Fruit fly (Drosophila melanogaster) whole organism, embryonic: Measurements from ENCODE around the gene CG17028.
A peak's percentile ranks its signal among the peaks of the same experiment; 100 is the strongest.

Experiments
- Atf3 ChIP-seq: fragments of 200-800 bp; sonication (Bioruptor generic); optimal IDR thresholded peaks from 3 replicates; lab custom pipeline; 2016; ENCODE audit warnings: missing biosample characterization, missing genetic modification characterization
- BEAF-32 ChIP-seq: fragments of 200-800 bp; sonication (Bioruptor generic); optimal IDR thresholded peaks from 3 replicates; lab custom pipeline; 2017; ENCODE audit warnings: missing biosample characterization, missing genetic modification characterization, mild to moderate bottlenecking, moderate library complexity, missing genetic modification reagents
- Bgb ChIP-seq: fragments of 200-800 bp; sonication (Bioruptor generic); IDR thresholded peaks from 2 replicates; pipeline ENCODE4 v1.3.6; 2022; ENCODE audit warnings: missing biosample characterization, missing genetic modification characterization; ENCODE audit not compliant: partially characterized antibody
- CG10274 ChIP-seq: fragments of 200-800 bp; sonication (Bioruptor generic); optimal IDR thresholded peaks from 3 replicates; lab custom pipeline; 2017; ENCODE audit warnings: missing biosample characterization, mild to moderate bottlenecking, missing genetic modification characterization
- CG11695 ChIP-seq: fragments of 200-800 bp; sonication (Bioruptor generic); IDR thresholded peaks from 3 replicates; pipeline ENCODE4 v1.3.6; 2022; ENCODE audit warnings: missing biosample characterization, missing genetic modification characterization
- CG11696 ChIP-seq: fragments of 200-800 bp; sonication (Bioruptor generic); IDR thresholded peaks from 2 replicates; pipeline ENCODE4 v1.3.6; 2022; ENCODE audit warnings: missing biosample characterization, missing genetic modification characterization
- CG11723 ChIP-seq: fragments of 200-800 bp; sonication (Bioruptor generic); optimal IDR thresholded peaks from 2 replicates; lab custom pipeline; 2017; ENCODE audit warnings: missing biosample characterization, mild to moderate bottlenecking, missing genetic modification characterization
- CG13287 ChIP-seq: fragments of 200-800 bp; sonication (Bioruptor generic); IDR thresholded peaks from 2 replicates; pipeline ENCODE4 v1.3.6; 2022; ENCODE audit warnings: missing biosample characterization, missing genetic modification characterization; ENCODE audit not compliant: partially characterized antibody
- CG14965 ChIP-seq: fragments of 200-800 bp; sonication (Bioruptor generic); optimal IDR thresholded peaks from 2 replicates; lab custom pipeline; 2016; ENCODE audit warnings: missing biosample characterization, missing genetic modification characterization, borderline replicate concordance
- CG1603 ChIP-seq: fragments of 200-800 bp; sonication (Bioruptor generic); optimal IDR thresholded peaks from 2 replicates; lab custom pipeline; 2019; ENCODE audit warnings: missing biosample characterization, mild to moderate bottlenecking, missing genetic modification characterization, moderate library complexity
- CG16779 ChIP-seq: fragments of 200-800 bp; sonication (Bioruptor generic); IDR thresholded peaks from 2 replicates; pipeline ENCODE4 v1.3.6; 2022; ENCODE audit warnings: missing biosample characterization, missing genetic modification characterization
- CG17186 ChIP-seq: fragments of 200-800 bp; sonication (Bioruptor generic); optimal IDR thresholded peaks from 3 replicates; lab custom pipeline; 2017; ENCODE audit warnings: missing biosample characterization, missing genetic modification reagents, missing genetic modification characterization
- CG17568 ChIP-seq: fragments of 200-800 bp; sonication (Bioruptor generic); optimal IDR thresholded peaks from 2 replicates; lab custom pipeline; 2018; ENCODE audit warnings: missing biosample characterization, mild to moderate bottlenecking, missing genetic modification characterization, moderate library complexity
- CG32772 ChIP-seq: fragments of 200-800 bp; sonication (Bioruptor generic); IDR thresholded peaks from 2 replicates; pipeline ENCODE4 v1.3.6; 2022; ENCODE audit warnings: missing biosample characterization, missing genetic modification characterization
- CG33557 ChIP-seq: fragments of 200-800 bp; sonication (Bioruptor generic); optimal IDR thresholded peaks from 2 replicates; lab custom pipeline; 2019; ENCODE audit warnings: missing biosample characterization, mild to moderate bottlenecking, missing genetic modification characterization, moderate library complexity
- CG4854 ChIP-seq: fragments of 200-800 bp; sonication (Bioruptor generic); optimal IDR thresholded peaks from 2 replicates; lab custom pipeline; 2016; ENCODE audit warnings: missing biosample characterization, missing genetic modification characterization, inconsistent platforms
- CG5245 ChIP-seq: fragments of 200-800 bp; sonication (Bioruptor generic); optimal IDR thresholded peaks from 3 replicates; lab custom pipeline; 2016; ENCODE audit warnings: missing biosample characterization, missing genetic modification characterization
- CG8089 ChIP-seq: fragments of 200-800 bp; sonication (Bioruptor generic); optimal IDR thresholded peaks from 3 replicates; lab custom pipeline; 2016; ENCODE audit warnings: missing biosample characterization, missing genetic modification characterization
- CG8765 ChIP-seq: fragments of 200-800 bp; sonication (Bioruptor generic); IDR thresholded peaks from 2 replicates; pipeline ENCODE4 v1.3.6; 2022; ENCODE audit warnings: missing biosample characterization, missing genetic modification characterization
- CG9609 ChIP-seq: fragments of 200-800 bp; sonication (Bioruptor generic); optimal IDR thresholded peaks from 3 replicates; lab custom pipeline; 2016; ENCODE audit warnings: missing biosample characterization, missing genetic modification characterization
- CG9817 ChIP-seq: fragments of 200-800 bp; sonication (Bioruptor generic); optimal IDR thresholded peaks from 2 replicates; lab custom pipeline; 2018; ENCODE audit warnings: missing biosample characterization, mild to moderate bottlenecking, missing genetic modification characterization, moderate library complexity
- CG9932 ChIP-seq: fragments of 200-800 bp; sonication (Bioruptor generic); IDR thresholded peaks from 2 replicates; pipeline ENCODE4 v1.3.6; 2022; ENCODE audit warnings: missing biosample characterization, missing genetic modification characterization
- CHES-1-like ChIP-seq: fragments of 200-800 bp; sonication (Bioruptor generic); optimal IDR thresholded peaks from 2 replicates; lab custom pipeline; 2016; ENCODE audit warnings: missing biosample characterization, missing genetic modification characterization
- CoRest ChIP-seq: fragments of 200-800 bp; sonication (Bioruptor generic); optimal IDR thresholded peaks from 3 replicates; lab custom pipeline; 2018; ENCODE audit warnings: missing biosample characterization, mild to moderate bottlenecking, missing genetic modification characterization, moderate library complexity
- Doc3 ChIP-seq: fragments of 200-800 bp; sonication (Bioruptor generic); IDR thresholded peaks from 3 replicates; pipeline ENCODE4 v1.3.6; 2022; ENCODE audit warnings: missing biosample characterization, missing genetic modification characterization; ENCODE audit not compliant: partially characterized antibody
- Gug ChIP-seq: fragments of 200-800 bp; sonication (Bioruptor generic); IDR thresholded peaks from 4 replicates; pipeline ENCODE4 v1.3.6; 2022; ENCODE audit warnings: missing biosample characterization, missing genetic modification characterization
- HmgD ChIP-seq: fragments of 200-800 bp; sonication (Bioruptor generic); optimal IDR thresholded peaks from 3 replicates; lab custom pipeline; 2016; ENCODE audit warnings: missing biosample characterization, missing genetic modification characterization
- HmgZ ChIP-seq: fragments of 200-800 bp; sonication (Bioruptor generic); optimal IDR thresholded peaks from 2 replicates; lab custom pipeline; 2018; ENCODE audit warnings: missing biosample characterization, mild to moderate bottlenecking, missing genetic modification characterization
- Hr78 ChIP-seq, 2 experiments: fragments of 200-800 bp in 1 of 2; fragments of >200 bp in 1 of 2; sonication (Bioruptor generic) in 1 of 2; optimal IDR thresholded peaks; 2 replicates each; lab custom pipeline; 2017 to 2019; ENCODE audit warnings: missing biosample characterization in 2 of 2, missing genetic modification characterization in 2 of 2, mild to moderate bottlenecking in 1 of 2, moderate library complexity in 1 of 2
- NFAT ChIP-seq: fragments of 200-800 bp; sonication (Bioruptor generic); IDR thresholded peaks from 2 replicates; pipeline ENCODE4 v1.3.6; 2022; ENCODE audit warnings: missing biosample characterization, missing genetic modification characterization
- Optix ChIP-seq: fragments of 200-800 bp; sonication (Bioruptor generic); IDR thresholded peaks from 3 replicates; pipeline ENCODE4 v1.3.6; 2022; ENCODE audit warnings: missing biosample characterization, missing genetic modification characterization
- PHDP ChIP-seq: fragments of 200-800 bp; sonication (Bioruptor generic); optimal IDR thresholded peaks from 3 replicates; lab custom pipeline; 2018; ENCODE audit warnings: missing biosample characterization, mild to moderate bottlenecking, missing genetic modification characterization, moderate library complexity
- az2 ChIP-seq: fragments of 200-800 bp; sonication (Bioruptor generic); optimal IDR thresholded peaks from 3 replicates; lab custom pipeline; 2016; ENCODE audit warnings: missing biosample characterization, missing genetic modification characterization
- bcd ChIP-seq: fragments of 200-800 bp; sonication (Bioruptor generic); optimal IDR thresholded peaks from 2 replicates; lab custom pipeline; 2017; ENCODE audit warnings: missing biosample characterization, mild to moderate bottlenecking, missing genetic modification characterization
- chinmo ChIP-seq: fragments of 200-800 bp; sonication (Bioruptor generic); IDR thresholded peaks from 4 replicates; pipeline ENCODE4 v1.3.6; 2022; ENCODE audit warnings: missing biosample characterization, missing genetic modification characterization; ENCODE audit not compliant: partially characterized antibody
- chn ChIP-seq: fragments of 200-800 bp; sonication (Bioruptor generic); optimal IDR thresholded peaks from 2 replicates; lab custom pipeline; 2016; ENCODE audit warnings: missing biosample characterization, missing genetic modification characterization
- ems ChIP-seq: fragments of 200-800 bp; sonication (Bioruptor generic); optimal IDR thresholded peaks from 3 replicates; lab custom pipeline; 2016; ENCODE audit warnings: missing biosample characterization, missing genetic modification characterization
- eyg ChIP-seq: fragments of 200-800 bp; sonication (Bioruptor generic); optimal IDR thresholded peaks from 3 replicates; lab custom pipeline; 2016; ENCODE audit warnings: missing biosample characterization, missing genetic modification characterization
- fu2 ChIP-seq: fragments of 200-800 bp; sonication (Bioruptor generic); optimal IDR thresholded peaks from 2 replicates; lab custom pipeline; 2016; ENCODE audit warnings: missing biosample characterization, missing genetic modification characterization
- gem ChIP-seq: fragments of 200-800 bp; sonication (Bioruptor generic); optimal IDR thresholded peaks from 2 replicates; lab custom pipeline; 2019; ENCODE audit warnings: missing biosample characterization, mild to moderate bottlenecking, missing genetic modification characterization, moderate library complexity
- h ChIP-seq: fragments of >200 bp; optimal IDR thresholded peaks from 2 replicates; lab custom pipeline; 2017
- ken ChIP-seq: fragments of 200-800 bp; sonication (Bioruptor generic); IDR thresholded peaks from 3 replicates; pipeline ENCODE4 v1.3.6; 2022; ENCODE audit warnings: missing biosample characterization, missing genetic modification characterization
- kni ChIP-seq: fragments of 200-800 bp; sonication (Bioruptor generic); optimal IDR thresholded peaks from 3 replicates; lab custom pipeline; 2017; ENCODE audit warnings: mild to moderate bottlenecking, missing biosample characterization, missing genetic modification reagents, missing genetic modification characterization
- lilli ChIP-seq: fragments of 200-800 bp; sonication (Bioruptor generic); optimal IDR thresholded peaks from 3 replicates; lab custom pipeline; 2016; ENCODE audit warnings: missing biosample characterization, missing genetic modification characterization
- lov ChIP-seq, 2 experiments: fragments of 200-800 bp in 1 of 2; fragments of >200 bp in 1 of 2; sonication (Bioruptor generic) in 1 of 2; IDR thresholded peaks in 1 of 2; optimal IDR thresholded peaks in 1 of 2; 2 replicates in 1 of 2; 3 replicates in 1 of 2; pipeline versions ENCODE4 v1.3.6 to Lab custom; 2017 to 2022; ENCODE audit warnings: missing biosample characterization in 1 of 2, missing genetic modification characterization in 1 of 2
- mam ChIP-seq: fragments of 200-800 bp; sonication (Bioruptor generic); optimal IDR thresholded peaks from 3 replicates; lab custom pipeline; 2016; ENCODE audit warnings: missing biosample characterization, missing genetic modification characterization
- pum ChIP-seq: fragments of 200-800 bp; sonication (Bioruptor generic); optimal IDR thresholded peaks from 2 replicates; lab custom pipeline; 2016; ENCODE audit warnings: missing biosample characterization, missing genetic modification characterization
- sug ChIP-seq: fragments of 200-800 bp; optimal IDR thresholded peaks from 2 replicates; lab custom pipeline; 2019; ENCODE audit warnings: missing biosample characterization, mild to moderate bottlenecking, missing genetic modification characterization, moderate library complexity
- twi ChIP-seq: fragments of 200-800 bp; optimal IDR thresholded peaks from 2 replicates; lab custom pipeline; 2019; ENCODE audit warnings: missing biosample characterization, mild to moderate bottlenecking, missing genetic modification characterization, moderate library complexity
- vfl ChIP-seq: fragments of 200-800 bp; sonication (Bioruptor generic); optimal IDR thresholded peaks from 2 replicates; lab custom pipeline; 2016; ENCODE audit warnings: missing biosample characterization, missing genetic modification characterization

CG17028 gene

DNA sequence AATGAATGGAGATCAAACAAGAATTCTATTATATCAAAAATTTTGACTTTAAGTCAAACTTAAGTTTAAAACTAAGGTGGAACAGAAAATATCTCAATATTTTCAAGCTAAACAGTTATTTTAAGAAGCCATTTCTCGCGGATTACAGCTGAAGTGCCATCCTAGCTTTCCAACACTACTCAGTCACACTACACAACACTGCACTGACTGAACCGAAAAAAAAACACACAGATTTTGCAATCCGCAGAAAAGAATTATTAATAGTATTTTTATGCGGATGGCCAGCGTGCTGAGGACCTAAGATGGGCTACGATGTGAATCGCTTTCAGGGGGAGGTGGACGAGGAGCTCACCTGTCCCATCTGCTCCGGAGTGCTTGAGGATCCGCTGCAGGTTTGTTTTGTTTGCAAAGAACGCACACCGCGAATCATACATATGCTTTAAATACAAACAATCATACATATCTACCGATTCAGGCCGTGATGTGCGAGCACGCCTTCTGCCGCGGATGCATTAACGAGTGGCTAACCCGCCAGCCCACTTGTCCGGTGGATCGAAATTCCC, 21.8 kb upstream of the CG17028 start, which contains the start of gene elgi (continued):
- peak; percentile 30 for TF ChIP-seq CG33557 (GFP tag; lab: Kevin White, UChicago)
- TF ChIP-seq CHES-1-like (GFP tag; lab: Kevin White, UChicago): peak; percentile 71
- TF ChIP-seq CG11723 (GFP tag; lab: Kevin White, UChicago): no peak
- peak; percentile 72 for TF ChIP-seq HmgZ (tag; lab: Kevin White, UChicago)
- TF ChIP-seq CG17186 (GFP tag; lab: Kevin White, UChicago): no peak
- peak; percentile 63 for TF ChIP-seq HmgD (GFP tag; lab: Kevin White, UChicago)
- TF ChIP-seq CG9817 (tag; lab: Kevin White, UChicago): peak; percentile 57
- TF ChIP-seq ken (GFP tag; lab: Robert Waterston, UW): peak; percentile 74; the same call in 2 of the 3 replicates
- peak; percentile 74 for TF ChIP-seq NFAT (GFP tag; lab: Robert Waterston, UW)
- peak; percentile 74 for TF ChIP-seq lilli
- peak; percentile 46 for TF ChIP-seq chn
- TF ChIP-seq CG1603 (tag; lab: Kevin White, UChicago): no peak
- peak; percentile 81 for TF ChIP-seq CG32772
- no peak for TF ChIP-seq CG14965 (GFP tag; lab: Kevin White, UChicago)
- no peak for TF ChIP-seq CG8765 (GFP tag; lab: Robert Waterston, UW)
- no peak for TF ChIP-seq CG11696 (GFP tag; lab: Robert Waterston, UW)
- TF ChIP-seq lov (optimal IDR thresholded peaks at IDR 0.05; lab: Kevin White, UChicago): no peak
- TF ChIP-seq lov (GFP tag; IDR thresholded peaks at IDR 0.05; lab: Robert Waterston, UW): no peak
- peak; percentile 58 for TF ChIP-seq fu2 (GFP tag; lab: Kevin White, UChicago)
- peak; percentile 51 for TF ChIP-seq vfl (GFP tag; lab: Kevin White, UChicago)
- TF ChIP-seq CG13287: peak; percentile 58
- TF ChIP-seq CG9932 (GFP tag; lab: Robert Waterston, UW): peak; percentile 82
- no peak for TF ChIP-seq Bgb (GFP tag; lab: Robert Waterston, UW)
- peak; percentile 85 for TF ChIP-seq mam (GFP tag; lab: Kevin White, UChicago)
- no peak for TF ChIP-seq Atf3
- TF ChIP-seq Optix (GFP tag; lab: Robert Waterston, UW): no peak
- TF ChIP-seq CG8089 (GFP tag; lab: Kevin White, UChicago): peak; percentile 20
- TF ChIP-seq twi (tag; lab: Kevin White, UChicago): peak; percentile 13
- TF ChIP-seq CG11695: no peak
- peak; percentile 58 for TF ChIP-seq sug (tag; lab: Kevin White, UChicago)
- TF ChIP-seq CG17568: no peak
- TF ChIP-seq CG5245: peak; percentile 28
- TF ChIP-seq CG9609 (GFP tag; lab: Kevin White, UChicago): peak; percentile 53
- TF ChIP-seq Hr78 (GFP tag; optimal IDR thresholded peaks at IDR 0.05; lab: Kevin White, UChicago): no peak
- no peak for TF ChIP-seq kni (GFP tag; lab: Kevin White, UChicago)
- no peak; the same call in 3 of the 4 replicates for TF ChIP-seq Gug (GFP tag; lab: Robert Waterston, UW)
- no peak for TF ChIP-seq Doc3 (GFP tag; lab: Robert Waterston, UW)
- TF ChIP-seq ems (GFP tag; lab: Kevin White, UChicago): peak; percentile 47
- 0 out of 4 replicates have a peak, but pooled peaks have one; percentile 11 for TF ChIP-seq chinmo (GFP tag; lab: Robert Waterston, UW)
- no peak for TF ChIP-seq CG10274 (GFP tag; lab: Kevin White, UChicago)
- TF ChIP-seq CG4854 (GFP tag; lab: Kevin White, UChicago): peak; percentile 31
- peak; percentile 64 for TF ChIP-seq bcd (GFP tag; lab: Kevin White, UChicago)
- TF ChIP-seq az2 (GFP tag; lab: Kevin White, UChicago): peak; percentile 36
- TF ChIP-seq pum: peak; percentile 58
- peak; percentile 34 for TF ChIP-seq PHDP (tag; lab: Kevin White, UChicago)
- no peak for TF ChIP-seq h (lab: Kevin White, UChicago)
- no peak for TF ChIP-seq gem (tag; lab: Kevin White, UChicago)
- peak; percentile 37; the same call in 1 of the 2 replicates for TF ChIP-seq CG16779 (GFP tag; lab: Robert Waterston, UW)
- TF ChIP-seq eyg: peak; percentile 27
- TF ChIP-seq CoRest (tag; lab: Kevin White, UChicago): no peak
- peak; percentile 12 for TF ChIP-seq BEAF-32 (GFP tag; lab: Kevin White, UChicago)
